Worm (Caenorhabditis elegans) whole organism, early embryonic: ENCODE measurements around the gene fbxa-136.

Source experiments
- B0310.2 ChIP-seq: sonication (generic microtip); optimal IDR thresholded peaks from 2 replicates; lab custom pipeline; 2016; ENCODE audit warnings: mild to moderate bottlenecking, missing genetic modification characterization, missing compliant biosample characterization
- F13C5.2 ChIP-seq: sonication (generic microtip); optimal IDR thresholded peaks from 2 replicates; lab custom pipeline; 2017; ENCODE audit warnings: mild to moderate bottlenecking, missing genetic modification characterization, inconsistent platforms, missing compliant biosample characterization
- ama-1 ChIP-seq: fragments of 150-350 bp; optimal IDR thresholded peaks from 2 replicates; lab custom pipeline; 2014
- ceh-13 ChIP-seq: fragments of 200-800 bp; sonication (Bioruptor generic); optimal IDR thresholded peaks from 2 replicates; lab custom pipeline; 2018; ENCODE audit warnings: mild to moderate bottlenecking, missing genetic modification characterization, missing compliant biosample characterization
- ceh-36 ChIP-seq: sonication (generic microtip); optimal IDR thresholded peaks from 2 replicates; lab custom pipeline; 2016; ENCODE audit warnings: missing genetic modification characterization, inconsistent platforms, missing compliant biosample characterization
- ets-7 ChIP-seq: sonication (generic microtip); optimal IDR thresholded peaks from 2 replicates; lab custom pipeline; 2016; ENCODE audit warnings: missing genotype, missing genetic modification characterization, missing compliant biosample characterization
- hmbx-1 ChIP-seq: sonication (generic microtip); optimal IDR thresholded peaks from 2 replicates; lab custom pipeline; 2016; ENCODE audit warnings: mild to moderate bottlenecking, missing genetic modification characterization, missing compliant biosample characterization
- hmg-4 ChIP-seq: fragments of 200-800 bp; sonication (Bioruptor generic); optimal IDR thresholded peaks from 2 replicates; lab custom pipeline; 2018; ENCODE audit warnings: mild to moderate bottlenecking, missing genetic modification characterization, missing compliant biosample characterization
- sea-1 ChIP-seq: fragments of 200-800 bp; sonication (Bioruptor generic); conservative IDR thresholded peaks from 2 replicates; pipeline ENCODE4 v1.3.6; 2022; ENCODE audit warnings: missing genetic modification characterization, missing compliant biosample characterization
- tbx-37 ChIP-seq: fragments of 200-800 bp; sonication (Bioruptor generic); conservative IDR thresholded peaks from 2 replicates; pipeline ENCODE4 v1.3.6; 2022; ENCODE audit warnings: missing genetic modification reagents, missing genetic modification characterization, missing compliant biosample characterization
- tra-4 ChIP-seq: sonication (generic microtip); optimal IDR thresholded peaks from 2 replicates; lab custom pipeline; 2017; ENCODE audit warnings: missing genetic modification characterization, missing compliant biosample characterization

ce11 chrV:17473699-17474098, 47.1 kb upstream of the fbxa-136 start, which contains the start of gene srh-123:
- TF ChIP-seq tra-4 (tag; lab: Kevin White, UChicago): no peak
- no peak for TF ChIP-seq ama-1 (lab: Kevin White, UChicago)
- TF ChIP-seq hmbx-1 (tag; lab: Kevin White, UChicago): no peak
- no peak for TF ChIP-seq sea-1 (GFP tag; lab: Robert Waterston, UW)
- no peak for TF ChIP-seq ets-7 (tag; lab: Kevin White, UChicago)
- TF ChIP-seq ceh-36 (tag; lab: Kevin White, UChicago): no peak
- no peak for TF ChIP-seq ceh-13 (GFP tag; lab: Kevin White, UChicago)
- no peak for TF ChIP-seq F13C5.2
- no peak for TF ChIP-seq B0310.2
- TF ChIP-seq hmg-4 (GFP tag; lab: Kevin White, UChicago): no peak
- no peak for TF ChIP-seq tbx-37
